Worm (Caenorhabditis elegans): ENCODE measurements around the gene skr-17.

- TF ChIP-seq npax-4 (tag; optimal IDR thresholded peaks at IDR 0.05), result no peak
- TF ChIP-seq hlh-15 (tag; optimal IDR thresholded peaks at IDR 0.05), result no peak
Measured at ce11 chrII:7736725-7737124, 46.6 kb upstream of the skr-17 start.

Measured in whole organism, late embryonic.